Worm (Caenorhabditis elegans) whole organism, midembryonic: ENCODE results near the gene R12B2.7.

Experiments used
- T22C8.4 ChIP-seq: fragments of 200-800 bp; sonication (Bioruptor generic); IDR thresholded peaks from 2 replicates; pipeline ENCODE4 v1.3.6; 2022; ENCODE audit warnings: missing genetic modification characterization, missing compliant biosample characterization
- cog-1 ChIP-seq: sonication (generic microtip); optimal IDR thresholded peaks from 2 replicates; lab custom pipeline; 2016; ENCODE audit warnings: missing genetic modification characterization, missing compliant biosample characterization
- flt-1 ChIP-seq: fragments of 200-800 bp; sonication (Bioruptor generic); IDR thresholded peaks from 2 replicates; pipeline ENCODE4 v1.3.6; 2022; ENCODE audit warnings: missing genetic modification characterization, missing compliant biosample characterization
- klf-2 ChIP-seq: fragments of 200-800 bp; sonication (Bioruptor generic); conservative IDR thresholded peaks from 2 replicates; pipeline ENCODE4 v1.3.6; 2022; ENCODE audit warnings: missing genetic modification reagents, missing genetic modification characterization, missing compliant biosample characterization
- med-1 ChIP-seq: sonication (generic microtip); optimal IDR thresholded peaks from 2 replicates; lab custom pipeline; 2017; ENCODE audit warnings: missing genetic modification characterization, mild to moderate bottlenecking, missing compliant biosample characterization, antibody characterized with exemption, missing genetic modification reagents; ENCODE audit not compliant: insufficient read depth
- ref-1 ChIP-seq: fragments of 200-800 bp; sonication (Bioruptor generic); conservative IDR thresholded peaks from 2 replicates; pipeline ENCODE4 v1.3.6; 2022; ENCODE audit warnings: missing genetic modification reagents, missing genetic modification characterization, missing compliant biosample characterization
- tab-1 ChIP-seq: fragments of 200-800 bp; sonication (Bioruptor generic); IDR thresholded peaks from 2 replicates; pipeline ENCODE4 v1.3.6; 2022; ENCODE audit warnings: missing genetic modification characterization, missing compliant biosample characterization
- ztf-23 ChIP-seq: fragments of 200-800 bp; sonication (Bioruptor generic); IDR thresholded peaks from 2 replicates; pipeline ENCODE4 v1.3.6; 2022; ENCODE audit warnings: missing genetic modification reagents, missing genetic modification characterization, missing compliant biosample characterization
- ztf-29 ChIP-seq: fragments of 200-800 bp; sonication (Bioruptor generic); IDR thresholded peaks from 2 replicates; pipeline ENCODE4 v1.3.6; 2022; ENCODE audit warnings: missing genetic modification reagents, missing genetic modification characterization, missing compliant biosample characterization

The R12B2.7 gene

DNA sequence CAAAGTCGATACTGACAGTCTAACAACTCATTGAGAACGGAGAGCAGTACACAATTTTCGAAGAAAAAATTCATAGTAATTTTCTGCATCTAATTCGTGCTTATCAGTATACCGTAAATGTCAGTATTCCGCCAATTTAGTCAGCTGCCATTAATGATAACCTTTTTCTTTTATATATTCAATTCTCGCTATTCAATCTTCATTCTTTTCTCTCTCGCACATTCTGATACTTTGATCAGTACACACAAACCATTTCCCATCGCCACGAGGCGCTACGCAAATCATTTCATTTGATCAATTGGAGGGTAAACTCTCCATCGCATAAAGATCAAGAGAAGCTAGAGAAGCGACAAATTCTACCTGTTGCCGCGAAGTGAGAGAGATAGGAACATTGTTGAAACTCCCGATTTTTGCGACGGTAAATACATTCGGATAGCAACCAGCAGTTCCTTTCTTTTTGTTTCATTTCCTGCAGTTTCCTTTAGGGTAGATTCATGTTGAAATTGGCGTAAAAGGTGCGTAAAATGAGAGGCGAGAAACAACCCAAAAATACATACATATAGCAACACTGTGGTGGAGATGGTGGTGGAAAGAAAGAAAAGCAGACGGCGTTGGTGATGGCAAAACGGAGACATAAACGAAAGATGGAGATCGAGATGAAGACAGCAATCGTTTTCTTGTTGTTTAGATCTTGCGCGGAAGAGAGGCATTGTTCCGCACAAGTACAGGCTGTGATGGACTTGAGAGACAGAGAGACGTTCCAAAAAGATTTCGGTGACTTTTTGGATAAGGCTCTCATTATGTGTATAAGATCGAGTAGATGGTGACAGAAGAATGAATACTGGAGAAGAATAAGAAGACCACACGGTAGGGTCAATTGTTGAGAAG, 23.6 kb downstream of the R12B2.7 start:
- TF ChIP-seq ztf-29 (GFP tag; lab: Robert Waterston, UW), result no peak
- TF ChIP-seq flt-1, result no peak
- no peak for TF ChIP-seq cog-1 (tag; lab: Kevin White, UChicago)
- no peak for TF ChIP-seq ref-1
- TF ChIP-seq klf-2, result no peak
- no peak for TF ChIP-seq ztf-23 (GFP tag; lab: Robert Waterston, UW)
- no peak for TF ChIP-seq med-1 (GFP tag; lab: Kevin White, UChicago)
- TF ChIP-seq T22C8.4, result no peak

ce11 chrIII:5839147-5839546, 24.3 kb downstream of the R12B2.7 start:
- TF ChIP-seq flt-1, result no peak
- no peak for TF ChIP-seq ztf-29 (GFP tag; lab: Robert Waterston, UW)
- TF ChIP-seq klf-2, result no peak
- TF ChIP-seq T22C8.4, result no peak
- no peak for TF ChIP-seq ztf-23 (GFP tag; lab: Robert Waterston, UW)
- TF ChIP-seq med-1 (GFP tag; lab: Kevin White, UChicago), result no peak

DNA sequence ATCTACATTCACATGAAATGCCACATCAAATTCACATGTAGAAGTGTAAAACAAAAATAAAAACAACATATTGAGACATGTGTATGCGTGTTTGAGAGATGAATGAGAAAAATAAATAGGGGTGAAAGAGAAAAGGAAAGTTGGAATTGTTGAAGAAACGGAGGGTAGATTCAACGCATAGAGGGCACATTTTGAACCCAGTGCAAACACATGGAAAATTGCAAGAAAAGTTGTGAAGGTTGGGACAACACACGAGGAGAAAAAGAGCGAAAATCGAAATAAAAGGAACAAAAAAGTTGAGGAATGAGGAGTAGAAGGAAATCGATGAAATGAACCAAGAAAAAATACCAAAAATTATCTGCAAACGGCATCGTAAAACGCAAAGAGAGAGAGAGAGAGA, 24.8 kb downstream of the R12B2.7 start:
- TF ChIP-seq T22C8.4, result no peak
- TF ChIP-seq cog-1 (tag; lab: Kevin White, UChicago), result no peak
- no peak for TF ChIP-seq ztf-23 (GFP tag; lab: Robert Waterston, UW)
- no peak for TF ChIP-seq tab-1 (GFP tag; lab: Robert Waterston, UW)
- no peak for TF ChIP-seq ref-1
- no peak for TF ChIP-seq ztf-29 (GFP tag; lab: Robert Waterston, UW)
- no peak for TF ChIP-seq med-1 (GFP tag; lab: Kevin White, UChicago)
- TF ChIP-seq klf-2, result no peak

DNA sequence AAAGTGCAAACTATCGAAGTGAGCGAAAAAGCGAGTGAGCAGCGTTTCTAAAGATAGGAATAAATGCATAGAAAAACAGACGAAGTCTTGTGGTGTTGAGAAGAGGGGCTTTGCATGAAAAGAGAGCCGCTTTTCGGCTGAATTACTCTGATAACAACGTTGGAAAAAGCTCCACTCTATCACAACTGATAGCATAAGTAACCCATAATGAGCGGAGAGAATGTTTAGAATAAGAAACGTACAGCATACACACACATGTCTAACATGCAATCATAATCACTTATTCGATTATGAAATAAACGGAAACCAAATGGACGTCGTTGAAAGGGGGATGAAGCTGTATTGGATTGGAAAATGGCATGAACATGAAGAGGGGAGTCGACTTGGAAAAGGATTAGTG, 25.4 kb downstream of the R12B2.7 start:
- TF ChIP-seq ztf-29 (GFP tag; lab: Robert Waterston, UW) (no peak), ztf-23 (GFP tag; lab: Robert Waterston, UW) (no peak), ref-1 (no peak), klf-2 (no peak), flt-1 (no peak), T22C8.4 (no peak), med-1 (GFP tag; lab: Kevin White, UChicago) (no peak), tab-1 (GFP tag; lab: Robert Waterston, UW) (no peak), cog-1 (tag; lab: Kevin White, UChicago) (no peak)

ce11 chrIII:5840815-5841573, 26.1 kb downstream of the R12B2.7 start:
- no peak for TF ChIP-seq tab-1 (GFP tag; lab: Robert Waterston, UW)
- no peak for TF ChIP-seq T22C8.4
- no peak for TF ChIP-seq ztf-23 (GFP tag; lab: Robert Waterston, UW)
- TF ChIP-seq ztf-29 (GFP tag; lab: Robert Waterston, UW), result no peak
- TF ChIP-seq klf-2, result no peak

ce11 chrIII:5841676-5842075, 26.8 kb downstream of the R12B2.7 start:
- no peak for TF ChIP-seq tab-1 (GFP tag; lab: Robert Waterston, UW)
- TF ChIP-seq T22C8.4, result no peak
- TF ChIP-seq flt-1, result no peak
- TF ChIP-seq med-1 (GFP tag; lab: Kevin White, UChicago), result no peak
- no peak for TF ChIP-seq ref-1
- no peak for TF ChIP-seq klf-2
- no peak for TF ChIP-seq ztf-29 (GFP tag; lab: Robert Waterston, UW)

DNA sequence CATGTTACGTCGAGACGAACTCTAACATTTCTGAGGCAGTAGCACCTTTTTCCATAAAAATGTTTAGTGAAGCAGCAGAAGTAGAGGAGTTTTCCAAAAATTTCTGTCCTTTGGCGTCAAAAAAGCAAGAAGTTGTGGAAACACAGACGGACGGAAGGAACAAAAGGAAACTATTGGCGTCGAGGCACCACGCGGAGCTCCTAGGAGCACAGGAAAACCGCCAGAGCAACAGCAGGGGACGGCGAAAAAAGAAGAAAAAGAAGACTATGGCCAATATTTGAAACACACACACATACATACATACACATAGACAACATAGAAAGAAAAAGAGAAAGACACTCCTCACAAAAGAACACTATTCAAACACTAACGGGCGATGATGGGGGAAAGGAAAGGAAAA, 28.1 kb downstream of the R12B2.7 start:
- TF ChIP-seq med-1 (GFP tag; lab: Kevin White, UChicago), result no peak
- TF ChIP-seq tab-1 (GFP tag; lab: Robert Waterston, UW), result no peak
- TF ChIP-seq ref-1, result no peak
- TF ChIP-seq ztf-23 (GFP tag; lab: Robert Waterston, UW), result no peak
- TF ChIP-seq klf-2, result no peak
- TF ChIP-seq ztf-29 (GFP tag; lab: Robert Waterston, UW), result no peak
- TF ChIP-seq cog-1 (tag; lab: Kevin White, UChicago), result no peak
- TF ChIP-seq flt-1, result no peak
- no peak for TF ChIP-seq T22C8.4

- no peak for TF ChIP-seq ref-1
- no peak for TF ChIP-seq cog-1 (tag; lab: Kevin White, UChicago)
- TF ChIP-seq ztf-29 (GFP tag; lab: Robert Waterston, UW), result no peak
- TF ChIP-seq tab-1 (GFP tag; lab: Robert Waterston, UW), result no peak
- no peak for TF ChIP-seq med-1 (GFP tag; lab: Kevin White, UChicago)
- TF ChIP-seq klf-2, result no peak
- TF ChIP-seq flt-1, result no peak
- no peak for TF ChIP-seq T22C8.4
- no peak for TF ChIP-seq ztf-23 (GFP tag; lab: Robert Waterston, UW)
Observed at ce11 chrIII:5843662-5844061, 28.8 kb downstream of the R12B2.7 start.

DNA sequence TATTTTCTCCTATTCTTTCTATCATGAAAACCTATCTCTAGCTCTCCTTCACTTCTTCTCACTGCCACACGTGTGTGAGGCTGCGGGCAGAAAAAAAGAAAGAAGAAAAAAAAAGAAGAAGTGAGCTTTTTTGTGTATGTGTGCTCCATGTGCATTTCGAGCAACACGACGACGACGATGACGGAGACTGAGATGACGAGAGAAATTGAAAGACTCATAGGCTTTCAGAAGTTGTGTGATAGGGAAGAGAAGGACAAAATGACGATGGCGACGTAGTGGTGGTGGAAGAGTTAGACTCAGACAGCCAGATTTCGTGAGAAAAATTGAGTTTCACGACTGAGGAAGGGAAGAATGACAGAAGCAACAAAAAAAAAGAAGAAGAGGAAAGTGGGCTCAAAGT, 30.6 kb downstream of the R12B2.7 start:
- TF ChIP-seq med-1 (GFP tag; lab: Kevin White, UChicago), result no peak

- TF ChIP-seq ztf-29 (GFP tag; lab: Robert Waterston, UW) (no peak), klf-2 (no peak), med-1 (GFP tag; lab: Kevin White, UChicago) (no peak), ztf-23 (GFP tag; lab: Robert Waterston, UW) (no peak), ref-1 (no peak)
Observed at ce11 chrIII:5846412-5846811, 31.6 kb downstream of the R12B2.7 start.
